Worm (Caenorhabditis elegans): ENCODE results near the gene F59B10.6.

F59B10.6 gene

ce11 chrII:10527649-10528134 lies 3.4 kb upstream of the F59B10.6 start, which contains the start of gene mab-10 (continued):
- TF ChIP-seq repo-1 (tag; optimal IDR thresholded peaks at IDR 0.05): no peak
- peak; percentile 30 for TF ChIP-seq athp-1 (tag; optimal IDR thresholded peaks at IDR 0.05)
- TF ChIP-seq mcd-1 (GFP tag; IDR thresholded peaks at IDR 0.05): peak; percentile 56
- no peak for TF ChIP-seq snpc-1.3 (tag; optimal IDR thresholded peaks at IDR 0.05; ENCODE audit: insufficient read depth)
- TF ChIP-seq dpff-1 (tag; optimal IDR thresholded peaks at IDR 0.05): no peak
- no peak for TF ChIP-seq sdz-38 (tag; optimal IDR thresholded peaks at IDR 0.05)
- peak; percentile 76 for TF ChIP-seq nhr-80 (tag; optimal IDR thresholded peaks at IDR 0.05)
- TF ChIP-seq ceh-58 (GFP tag; IDR thresholded peaks at IDR 0.05): no peak
- peak; percentile 84 for TF ChIP-seq dox-1 (GFP tag; IDR thresholded peaks at IDR 0.05)
- no peak for TF ChIP-seq attf-6 (GFP tag; IDR thresholded peaks at IDR 0.05)
- no peak for TF ChIP-seq B0019.2 (GFP tag; conservative IDR thresholded peaks at IDR 0.05)
- TF ChIP-seq ceh-27 (GFP tag; optimal IDR thresholded peaks at IDR 0.05): peak; percentile 35
- no peak for TF ChIP-seq hsf-1 (GFP tag; IDR thresholded peaks at IDR 0.05)
- TF ChIP-seq sea-2 (GFP tag; IDR thresholded peaks at IDR 0.05): no peak
- TF ChIP-seq T26A5.8 (tag; optimal IDR thresholded peaks at IDR 0.05): no peak
- TF ChIP-seq lsy-27 (tag; optimal IDR thresholded peaks at IDR 0.05; ENCODE audit: borderline replicate concordance, insufficient read depth): no peak
- TF ChIP-seq unc-62 (GFP tag; optimal IDR thresholded peaks at IDR 0.05): no peak
- TF ChIP-seq pbrm-1 (GFP tag; IDR thresholded peaks at IDR 0.05): no peak
- TF ChIP-seq lag-1 (GFP tag; IDR thresholded peaks at IDR 0.05): no peak
- TF ChIP-seq gei-17 (GFP tag; optimal IDR thresholded peaks at IDR 0.05): no peak
- TF ChIP-seq K12H6.12 (tag; optimal IDR thresholded peaks at IDR 0.05): peak; percentile 44
- no peak for TF ChIP-seq zim-3 (tag; optimal IDR thresholded peaks at IDR 0.05)
- TF ChIP-seq hmg-1.2 (GFP tag; IDR thresholded peaks at IDR 0.05): peak; percentile 72
- no peak for TF ChIP-seq F23B12.7 (tag; optimal IDR thresholded peaks at IDR 0.05; ENCODE audit: insufficient read depth)
- TF ChIP-seq him-1 (tag; optimal IDR thresholded peaks at IDR 0.05): no peak
- peak; percentile 99 for TF ChIP-seq zfh-2 (GFP tag; conservative IDR thresholded peaks at IDR 0.05)
- no peak for TF ChIP-seq nhr-27 (tag; optimal IDR thresholded peaks at IDR 0.05)
- peak; percentile 64 for TF ChIP-seq ztf-26 (tag; optimal IDR thresholded peaks at IDR 0.05)
- TF ChIP-seq chd-7 (tag; optimal IDR thresholded peaks at IDR 0.05): peak; percentile 50
- TF ChIP-seq attf-3 (GFP tag; conservative IDR thresholded peaks at IDR 0.05): no peak
- no peak for TF ChIP-seq egl-44 (GFP tag; IDR thresholded peaks at IDR 0.05)
- TF ChIP-seq F37B4.10 (GFP tag; IDR thresholded peaks at IDR 0.05): no peak
- no peak for TF ChIP-seq ztf-28 (GFP tag; IDR thresholded peaks at IDR 0.05)
- no peak for TF ChIP-seq nhr-179 (tag; optimal IDR thresholded peaks at IDR 0.05)
- TF ChIP-seq cebp-1 (GFP tag; IDR thresholded peaks at IDR 0.05): no peak
- peak; percentile 66 for TF ChIP-seq cebp-1 (tag; optimal IDR thresholded peaks at IDR 0.05)
- TF ChIP-seq snpc-4 (GFP tag; optimal IDR thresholded peaks at IDR 0.05): no peak
- peak in 1 of 4 experiments; percentile 18 for TF ChIP-seq snpc-4 (tag; optimal IDR thresholded peaks at IDR 0.05)
- peak; percentile 30 for TF ChIP-seq nhr-90 (tag; optimal IDR thresholded peaks at IDR 0.05)
- TF ChIP-seq Y53F4B.3 (GFP tag; IDR thresholded peaks at IDR 0.05): no peak
- TF ChIP-seq lsl-1 (GFP tag; optimal IDR thresholded peaks at IDR 0.05): no peak
- peak; percentile 27 for TF ChIP-seq ztf-18 (tag; optimal IDR thresholded peaks at IDR 0.05)
- no peak for TF ChIP-seq hrde-1 (tag; optimal IDR thresholded peaks at IDR 0.05; ENCODE audit: borderline replicate concordance)
- no peak for TF ChIP-seq somi-1 (GFP tag; optimal IDR thresholded peaks at IDR 0.05)
- TF ChIP-seq F10E7.11 (tag; optimal IDR thresholded peaks at IDR 0.05): no peak
- TF ChIP-seq lin-40 (tag; optimal IDR thresholded peaks at IDR 0.05): peak; percentile 32
- no peak for TF ChIP-seq let-607 (tag; optimal IDR thresholded peaks at IDR 0.05)
- no peak for TF ChIP-seq hlh-26 (GFP tag; conservative IDR thresholded peaks at IDR 0.05)
- TF ChIP-seq F49E8.2 (tag; optimal IDR thresholded peaks at IDR 0.05; ENCODE audit: insufficient read depth): no peak

Measured in whole organism, young adult.